Fruit fly (Drosophila melanogaster): ENCODE measurements around the gene RnpS1.

RnpS1 gene

dm6 chr3R:9534125-9534496, 17.7 kb upstream of the RnpS1 start (continued):
- TF ChIP-seq CG2712 (tag; optimal IDR thresholded peaks at IDR 0.05) (peak; percentile 96), danr (GFP tag; IDR thresholded peaks at IDR 0.05) (peak; percentile 82), Xrp1 (GFP tag; IDR thresholded peaks at IDR 0.05) (peak; percentile 93), CG9215 (GFP tag; IDR thresholded peaks at IDR 0.05) (no peak), GATAe (GFP tag; conservative IDR thresholded peaks at IDR 0.05) (peak; percentile 33), en (GFP tag; optimal IDR thresholded peaks at IDR 0.05) (peak; percentile 79), TFAM (GFP tag; optimal IDR thresholded peaks at IDR 0.05) (peak; percentile 65), CG30020 (tag; optimal IDR thresholded peaks at IDR 0.05) (peak; percentile 73), Hr3 (GFP tag; optimal IDR thresholded peaks at IDR 0.05) (peak; percentile 92), Lpt (GFP tag; optimal IDR thresholded peaks at IDR 0.05) (no peak), Dad (GFP tag; optimal IDR thresholded peaks at IDR 0.05) (peak; percentile 87), wdn (GFP tag; IDR thresholded peaks at IDR 0.05) (peak; percentile 84), onecut (GFP tag; IDR thresholded peaks at IDR 0.05) (peak; percentile 75), CG31441 (GFP tag; IDR thresholded peaks at IDR 0.05) (peak; percentile 98), fd3F (GFP tag; optimal IDR thresholded peaks at IDR 0.05) (peak; percentile 83), trem (tag; optimal IDR thresholded peaks at IDR 0.05) (peak; percentile 93), Sox100B (GFP tag; optimal IDR thresholded peaks at IDR 0.05) (peak; percentile 94), trh (GFP tag; optimal IDR thresholded peaks at IDR 0.05) (peak; percentile 80), sc (optimal IDR thresholded peaks at IDR 0.05) (no peak), sc (GFP tag; optimal IDR thresholded peaks at IDR 0.05) (peak; percentile 92), Six4 (GFP tag; optimal IDR thresholded peaks at IDR 0.05) (peak; percentile 91), CG7556 (GFP tag; optimal IDR thresholded peaks at IDR 0.05) (peak; percentile 92), CG1603 (tag; optimal IDR thresholded peaks at IDR 0.05) (peak; percentile 90), gcm2 (GFP tag; optimal IDR thresholded peaks at IDR 0.05) (peak; percentile 50), amos (GFP tag; IDR thresholded peaks at IDR 0.05; ENCODE audit: partially characterized antibody) (no peak), HmgZ (tag; optimal IDR thresholded peaks at IDR 0.05) (peak; percentile 89), sd (tag; optimal IDR thresholded peaks at IDR 0.05) (peak; percentile 38), inv (GFP tag; IDR thresholded peaks at IDR 0.05; ENCODE audit: partially characterized antibody) (no peak), pita (GFP tag; optimal IDR thresholded peaks at IDR 0.05) (no peak), Optix (GFP tag; IDR thresholded peaks at IDR 0.05) (peak; percentile 47; the same call in 2 of the 3 replicates), mam (GFP tag; optimal IDR thresholded peaks at IDR 0.05) (peak; percentile 87), CG10209 (GFP tag; optimal IDR thresholded peaks at IDR 0.05) (peak; percentile 87), sna (GFP tag; IDR thresholded peaks at IDR 0.05; ENCODE audit: partially characterized antibody) (no peak), pfk (GFP tag; optimal IDR thresholded peaks at IDR 0.05) (no peak), Fer3 (tag; optimal IDR thresholded peaks at IDR 0.05) (peak; percentile 94), CG5245 (GFP tag; optimal IDR thresholded peaks at IDR 0.05) (peak; percentile 92), CG7963 (GFP tag; IDR thresholded peaks at IDR 0.05; ENCODE audit: partially characterized antibody) (no peak), CG32767 (GFP tag; IDR thresholded peaks at IDR 0.05) (peak; percentile 74; the same call in 1 of the 2 replicates), CG11085 (GFP tag; IDR thresholded peaks at IDR 0.05) (peak; percentile 78), CG5953 (GFP tag; IDR thresholded peaks at IDR 0.05) (peak; percentile 90), phol (tag; optimal IDR thresholded peaks at IDR 0.05) (peak; percentile 95), p53 (GFP tag; optimal IDR thresholded peaks at IDR 0.05) (peak; percentile 31), HHEX (GFP tag; optimal IDR thresholded peaks at IDR 0.05) (peak; percentile 87), twi (tag; optimal IDR thresholded peaks at IDR 0.05) (peak; percentile 83), Fer1 (GFP tag; optimal IDR thresholded peaks at IDR 0.05) (peak; percentile 78), CG10565 (GFP tag; optimal IDR thresholded peaks at IDR 0.05) (peak; percentile 77), lola (GFP tag; optimal IDR thresholded peaks at IDR 0.05) (peak in 1 of 3 experiments; percentile 89), gro (GFP tag; optimal IDR thresholded peaks at IDR 0.05) (peak; percentile 88), Adf1 (GFP tag; IDR thresholded peaks at IDR 0.05) (no peak), fru (optimal IDR thresholded peaks at IDR 0.05) (no peak), CG10267 (tag; optimal IDR thresholded peaks at IDR 0.05) (peak; percentile 88), Deaf1 (tag; optimal IDR thresholded peaks at IDR 0.05) (no peak)
